Fruit fly (Drosophila melanogaster) whole organism, prepupa: ENCODE data around the gene TTLL6B.
A peak's percentile ranks its signal among the peaks of the same experiment; 100 is the strongest.

Source experiments
- Blimp-1 ChIP-seq: fragments of 200-800 bp; sonication (Bioruptor generic); optimal IDR thresholded peaks from 3 replicates; lab custom pipeline; 2017; ENCODE audit warnings: missing biosample characterization, missing genetic modification characterization, mild to moderate bottlenecking, moderate library complexity, missing genetic modification reagents
- CG10631 ChIP-seq: fragments of 200-800 bp; sonication (Bioruptor generic); optimal IDR thresholded peaks from 2 replicates; lab custom pipeline; 2016; ENCODE audit warnings: missing biosample characterization, missing genetic modification characterization
- CG10669 ChIP-seq: fragments of 200-800 bp; sonication (Bioruptor generic); optimal IDR thresholded peaks from 3 replicates; lab custom pipeline; 2018; ENCODE audit warnings: missing biosample characterization, mild to moderate bottlenecking, missing genetic modification characterization, moderate library complexity
- CG11294 ChIP-seq: fragments of 200-800 bp; sonication (Bioruptor generic); IDR thresholded peaks from 2 replicates; pipeline ENCODE4 v1.3.6; 2022; ENCODE audit warnings: missing biosample characterization, missing genetic modification characterization
- CG1621 ChIP-seq: fragments of 200-800 bp; sonication (Bioruptor generic); optimal IDR thresholded peaks from 3 replicates; lab custom pipeline; 2018; ENCODE audit warnings: missing biosample characterization, mild to moderate bottlenecking, missing genetic modification characterization
- CG31627 ChIP-seq: fragments of 200-800 bp; sonication (Bioruptor generic); optimal IDR thresholded peaks from 3 replicates; lab custom pipeline; 2016; ENCODE audit warnings: missing biosample characterization, missing genetic modification characterization
- CG32006 ChIP-seq: fragments of 200-800 bp; sonication (Bioruptor generic); optimal IDR thresholded peaks from 3 replicates; lab custom pipeline; 2017; ENCODE audit warnings: missing biosample characterization, mild to moderate bottlenecking, missing genetic modification characterization
- CG34406 ChIP-seq: fragments of 200-800 bp; sonication (Bioruptor generic); optimal IDR thresholded peaks from 3 replicates; lab custom pipeline; 2016; ENCODE audit warnings: missing biosample characterization, missing genetic modification characterization
- CG3919 ChIP-seq: fragments of 200-800 bp; sonication (Bioruptor generic); optimal IDR thresholded peaks from 3 replicates; lab custom pipeline; 2016; ENCODE audit warnings: missing biosample characterization, missing genetic modification characterization
- CG4318 ChIP-seq: fragments of 200-800 bp; sonication (Bioruptor generic); optimal IDR thresholded peaks from 3 replicates; lab custom pipeline; 2017; ENCODE audit warnings: missing biosample characterization, mild to moderate bottlenecking, missing genetic modification characterization
- CG6163 ChIP-seq: fragments of 200-800 bp; sonication (Bioruptor generic); IDR thresholded peaks from 3 replicates; pipeline ENCODE4 v1.3.6; 2022; ENCODE audit warnings: missing biosample characterization, missing genetic modification characterization
- CG6792 ChIP-seq: fragments of 200-800 bp; sonication (Bioruptor generic); optimal IDR thresholded peaks from 3 replicates; lab custom pipeline; 2016; ENCODE audit warnings: missing biosample characterization, missing genetic modification characterization
- CG6808 ChIP-seq: fragments of 200-800 bp; sonication (Bioruptor generic); optimal IDR thresholded peaks from 3 replicates; lab custom pipeline; 2017; ENCODE audit warnings: missing biosample characterization, missing genetic modification characterization, mild to moderate bottlenecking, moderate library complexity, missing genetic modification reagents
- CG6854 ChIP-seq: fragments of 200-800 bp; sonication (Bioruptor generic); optimal IDR thresholded peaks from 2 replicates; lab custom pipeline; 2017; ENCODE audit warnings: missing biosample characterization, mild to moderate bottlenecking, missing genetic modification characterization
- CG7368 ChIP-seq: fragments of 200-800 bp; sonication (Bioruptor generic); optimal IDR thresholded peaks from 3 replicates; lab custom pipeline; 2016; ENCODE audit warnings: missing biosample characterization, missing genetic modification characterization
- CG8119 ChIP-seq: fragments of 200-800 bp; sonication (Bioruptor generic); IDR thresholded peaks from 3 replicates; pipeline ENCODE4 v1.3.6; 2022; ENCODE audit warnings: missing biosample characterization, missing genetic modification characterization
- Eip78C ChIP-seq: fragments of 200-800 bp; sonication (Bioruptor generic); peaks from one replicate; lab custom pipeline; 2016; ENCODE audit warnings: missing biosample characterization, missing genetic modification characterization
- Eip93F ChIP-seq: fragments of 200-800 bp; sonication (Bioruptor generic); optimal IDR thresholded peaks from 2 replicates; lab custom pipeline; 2016; ENCODE audit warnings: missing biosample characterization, mild to moderate bottlenecking, missing genetic modification characterization
- Hr38 ChIP-seq: sonication (Bioruptor generic); optimal IDR thresholded peaks from 2 replicates; lab custom pipeline; 2016; ENCODE audit warnings: missing biosample characterization, missing genetic modification characterization
- Hr39 ChIP-seq: fragments of 200-800 bp; sonication (Bioruptor generic); optimal IDR thresholded peaks from 2 replicates; lab custom pipeline; 2016; ENCODE audit warnings: missing biosample characterization, missing genetic modification characterization
- Hr4 ChIP-seq: fragments of 200-800 bp; sonication (Bioruptor generic); optimal IDR thresholded peaks from 3 replicates; lab custom pipeline; 2016; ENCODE audit warnings: missing biosample characterization, missing genetic modification characterization
- Lpt ChIP-seq: fragments of 200-800 bp; sonication (Bioruptor generic); optimal IDR thresholded peaks from 3 replicates; lab custom pipeline; 2016; ENCODE audit warnings: missing biosample characterization, missing genetic modification characterization
- Met ChIP-seq: fragments of 200-800 bp; sonication (Bioruptor generic); optimal IDR thresholded peaks from 3 replicates; lab custom pipeline; 2016; ENCODE audit warnings: missing biosample characterization, missing genetic modification characterization
- OdsH ChIP-seq: fragments of 200-800 bp; sonication (Bioruptor generic); optimal IDR thresholded peaks from 3 replicates; lab custom pipeline; 2016; ENCODE audit warnings: missing biosample characterization, missing genetic modification characterization
- Sox14 ChIP-seq: fragments of 200-800 bp; sonication (Bioruptor generic); optimal IDR thresholded peaks from 3 replicates; lab custom pipeline; 2016; ENCODE audit warnings: missing biosample characterization, missing genetic modification characterization
- Sox15 ChIP-seq: fragments of 200-800 bp; sonication (Bioruptor generic); optimal IDR thresholded peaks from 3 replicates; lab custom pipeline; 2016; ENCODE audit warnings: missing biosample characterization, missing genetic modification characterization
- achi ChIP-seq: fragments of 200-800 bp; sonication (Bioruptor generic); optimal IDR thresholded peaks from 3 replicates; lab custom pipeline; 2016; ENCODE audit warnings: missing biosample characterization, missing genetic modification characterization
- acj6 ChIP-seq: fragments of 200-800 bp; sonication (Bioruptor generic); optimal IDR thresholded peaks from 3 replicates; lab custom pipeline; 2016; ENCODE audit warnings: missing biosample characterization, missing genetic modification characterization
- cyc ChIP-seq: fragments of 200-800 bp; sonication (Bioruptor generic); optimal IDR thresholded peaks from 3 replicates; lab custom pipeline; 2016; ENCODE audit warnings: missing biosample characterization, missing genetic modification characterization
- dac ChIP-seq: fragments of 200-800 bp; sonication (Bioruptor generic); optimal IDR thresholded peaks from 2 replicates; lab custom pipeline; 2017; ENCODE audit warnings: missing biosample characterization, mild to moderate bottlenecking, missing genetic modification characterization
- dsx ChIP-seq: fragments of 200-800 bp; optimal IDR thresholded peaks from 3 replicates; lab custom pipeline; 2019; ENCODE audit warnings: missing biosample characterization, mild to moderate bottlenecking, missing genetic modification characterization, moderate library complexity; ENCODE audit not compliant: poor library complexity, severe bottlenecking
- esn ChIP-seq: fragments of 200-800 bp; sonication (Bioruptor generic); optimal IDR thresholded peaks from 2 replicates; lab custom pipeline; 2016; ENCODE audit warnings: missing biosample characterization, mild to moderate bottlenecking, missing genetic modification characterization, moderate library complexity
- fd85E ChIP-seq: fragments of 200-800 bp; sonication (Bioruptor generic); optimal IDR thresholded peaks from 3 replicates; lab custom pipeline; 2016; ENCODE audit warnings: missing biosample characterization, missing genetic modification characterization
- lz ChIP-seq: fragments of 200-800 bp; sonication (Bioruptor generic); optimal IDR thresholded peaks from 3 replicates; lab custom pipeline; 2016; ENCODE audit warnings: missing biosample characterization, missing genetic modification characterization
- pdm3 ChIP-seq: fragments of 200-800 bp; sonication (Bioruptor generic); optimal IDR thresholded peaks from 3 replicates; lab custom pipeline; 2016; ENCODE audit warnings: missing biosample characterization, missing genetic modification characterization
- salr ChIP-seq, 2 experiments: fragments of 200-800 bp; sonication (Bioruptor generic); optimal IDR thresholded peaks; 3 replicates each; lab custom pipeline; 2016 to 2018; ENCODE audit warnings: missing biosample characterization in 2 of 2, missing genetic modification characterization in 2 of 2, mild to moderate bottlenecking in 1 of 2
- svp ChIP-seq: fragments of 200-800 bp; sonication (Bioruptor generic); peaks from one replicate; lab custom pipeline; 2016; ENCODE audit warnings: missing biosample characterization, missing genetic modification characterization
- topi ChIP-seq: fragments of 200-800 bp; sonication (Bioruptor generic); optimal IDR thresholded peaks from 3 replicates; lab custom pipeline; 2016; ENCODE audit warnings: missing biosample characterization, missing genetic modification characterization
- vri ChIP-seq: fragments of 200-800 bp; sonication (Bioruptor generic); optimal IDR thresholded peaks from 3 replicates; lab custom pipeline; 2016; ENCODE audit warnings: missing biosample characterization, mild to moderate bottlenecking, missing genetic modification characterization

Gene TTLL6B

dm6 chr3R:27281022-27281810 is 30.4 kb upstream of the TTLL6B start (continued):
- peak; percentile 98 for TF ChIP-seq pdm3 (GFP tag; lab: Kevin White, UChicago)
- TF ChIP-seq CG11294 (GFP tag; lab: Robert Waterston, UW) = peak; percentile 97
- peak; percentile 79 for TF ChIP-seq Blimp-1 (GFP tag; lab: Kevin White, UChicago)
- peak; percentile 96 to 98 for TF ChIP-seq salr (GFP tag; optimal IDR thresholded peaks at IDR 0.05; lab: Kevin White, UChicago)
- peak; percentile 98 for TF ChIP-seq CG10669
- TF ChIP-seq Sox15 (GFP tag; lab: Kevin White, UChicago) = peak; percentile 97
- peak; percentile 91 for TF ChIP-seq dsx (GFP tag; lab: Kevin White, UChicago)
- peak; percentile 98 for TF ChIP-seq esn (GFP tag; lab: Kevin White, UChicago)
- TF ChIP-seq CG31627 (GFP tag; lab: Kevin White, UChicago) = peak; percentile 98
- peak; percentile 98 for TF ChIP-seq lz (GFP tag; lab: Kevin White, UChicago)
- TF ChIP-seq Hr39 (GFP tag; lab: Kevin White, UChicago) = peak; percentile 98
- peak; percentile 99 for TF ChIP-seq CG3919 (GFP tag; lab: Kevin White, UChicago)
- peak; percentile 97 for TF ChIP-seq achi (GFP tag; lab: Kevin White, UChicago)
- TF ChIP-seq Hr4 = peak; percentile 98
- TF ChIP-seq CG6854 = peak; percentile 90
- peak; percentile 98 for TF ChIP-seq topi (GFP tag; lab: Kevin White, UChicago)
- TF ChIP-seq vri = peak; percentile 95
- TF ChIP-seq CG8119 (GFP tag; lab: Robert Waterston, UW) = peak; percentile 98
- peak; percentile 98 for TF ChIP-seq CG4318 (GFP tag; lab: Kevin White, UChicago)
- peak; percentile 98 for TF ChIP-seq dac
- peak; percentile 97 for TF ChIP-seq acj6 (GFP tag; lab: Kevin White, UChicago)
- TF ChIP-seq CG32006 = peak; percentile 98
- TF ChIP-seq Hr38 (GFP tag; lab: Kevin White, UChicago) = peak; percentile 62
- TF ChIP-seq Sox14 = peak; percentile 99
- TF ChIP-seq CG10631 (GFP tag; lab: Kevin White, UChicago) = peak; percentile 97
- TF ChIP-seq Eip78C (GFP tag; lab: Kevin White, UChicago) = peak; percentile 99
- TF ChIP-seq Met (GFP tag; lab: Kevin White, UChicago) = peak; percentile 97
- TF ChIP-seq Eip93F (GFP tag; lab: Kevin White, UChicago) = peak; percentile 53
- peak; percentile 97 for TF ChIP-seq cyc
- peak; percentile 99 for TF ChIP-seq CG1621 (tag; lab: Kevin White, UChicago)
- TF ChIP-seq fd85E (GFP tag; lab: Kevin White, UChicago) = peak; percentile 96
- TF ChIP-seq CG7368 = peak; percentile 98
- TF ChIP-seq CG6792 = peak; percentile 97
- peak; percentile 98 for TF ChIP-seq CG6163
- peak; percentile 97 for TF ChIP-seq CG34406 (GFP tag; lab: Kevin White, UChicago)
- peak; percentile 98 for TF ChIP-seq svp (GFP tag; lab: Kevin White, UChicago)

dm6 chr3R:27279478-27279877 is 28.7 kb upstream of the TTLL6B start:
- TF ChIP-seq achi (GFP tag; lab: Kevin White, UChicago) (no peak), Lpt (GFP tag; lab: Kevin White, UChicago) (no peak), Sox14 (no peak), dac (no peak), dsx (GFP tag; lab: Kevin White, UChicago) (no peak), CG6808 (GFP tag; lab: Kevin White, UChicago) (no peak), lz (GFP tag; lab: Kevin White, UChicago) (no peak), esn (GFP tag; lab: Kevin White, UChicago) (no peak), OdsH (GFP tag; lab: Kevin White, UChicago) (no peak)
